Worm (Caenorhabditis elegans) whole organism, L1 larva: ENCODE measurements around the gene ceh-58.

Experiments
- fos-1 ChIP-seq: fragments of 150-350 bp; optimal IDR thresholded peaks from 2 replicates; lab custom pipeline; 2014; ENCODE audit warnings: missing biosample characterization, missing genetic modification characterization
- lin-13 ChIP-seq: fragments of 150-350 bp; optimal IDR thresholded peaks from 2 replicates; lab custom pipeline; 2014; ENCODE audit warnings: missing biosample characterization, missing genetic modification reagents, missing genetic modification characterization
- lin-35 ChIP-seq, 2 experiments: fragments of 150-350 bp; optimal IDR thresholded peaks; 2 replicates each; lab custom pipeline; 2014; ENCODE audit warnings: missing biosample characterization in 2 of 2, missing genetic modification characterization in 2 of 2, missing genetic modification reagents in 2 of 2
- lsy-2 ChIP-seq, 2 experiments: fragments of 150-350 bp; optimal IDR thresholded peaks; 2 replicates each; lab custom pipeline; 2014; ENCODE audit warnings: missing biosample characterization in 2 of 2, missing genetic modification characterization in 2 of 2
- mab-9 ChIP-seq: fragments of 200-800 bp; sonication (Bioruptor generic); IDR thresholded peaks from 2 replicates; pipeline ENCODE4 v1.3.6; 2022; ENCODE audit warnings: missing genetic modification reagents, missing genetic modification characterization, missing compliant biosample characterization
- mdl-1 ChIP-seq, 2 experiments: fragments of 150-350 bp; optimal IDR thresholded peaks; 2 replicates each; lab custom pipeline; 2014 to 2017; ENCODE audit warnings: missing biosample characterization in 2 of 2, missing genetic modification characterization in 2 of 2, inconsistent platforms in 1 of 2
- nhr-237 ChIP-seq: fragments of 150-350 bp; optimal IDR thresholded peaks from 2 replicates; lab custom pipeline; 2014; ENCODE audit warnings: missing biosample characterization, missing genetic modification characterization
- pag-3 ChIP-seq: sonication (generic microtip); optimal IDR thresholded peaks from 2 replicates; lab custom pipeline; 2017; ENCODE audit warnings: missing genetic modification characterization, mild to moderate bottlenecking, missing compliant biosample characterization, antibody characterized with exemption, borderline replicate concordance; ENCODE audit not compliant: insufficient read depth
- pqm-1 ChIP-seq: sonication (generic microtip); optimal IDR thresholded peaks from 3 replicates; lab custom pipeline; 2017; ENCODE audit warnings: missing biosample characterization, missing genetic modification characterization
- snpc-4 ChIP-seq: fragments of 150-350 bp; optimal IDR thresholded peaks from 2 replicates; lab custom pipeline; 2014; ENCODE audit warnings: missing biosample characterization, missing genetic modification characterization
- unc-62 ChIP-seq: fragments of 150-350 bp; optimal IDR thresholded peaks from 2 replicates; lab custom pipeline; 2014; ENCODE audit warnings: missing biosample characterization, missing genetic modification reagents, missing genetic modification characterization
- vab-15 ChIP-seq: sonication (generic microtip); optimal IDR thresholded peaks from 2 replicates; lab custom pipeline; 2017; ENCODE audit warnings: missing genotype, mild to moderate bottlenecking, missing genetic modification characterization, missing compliant biosample characterization

DNA sequence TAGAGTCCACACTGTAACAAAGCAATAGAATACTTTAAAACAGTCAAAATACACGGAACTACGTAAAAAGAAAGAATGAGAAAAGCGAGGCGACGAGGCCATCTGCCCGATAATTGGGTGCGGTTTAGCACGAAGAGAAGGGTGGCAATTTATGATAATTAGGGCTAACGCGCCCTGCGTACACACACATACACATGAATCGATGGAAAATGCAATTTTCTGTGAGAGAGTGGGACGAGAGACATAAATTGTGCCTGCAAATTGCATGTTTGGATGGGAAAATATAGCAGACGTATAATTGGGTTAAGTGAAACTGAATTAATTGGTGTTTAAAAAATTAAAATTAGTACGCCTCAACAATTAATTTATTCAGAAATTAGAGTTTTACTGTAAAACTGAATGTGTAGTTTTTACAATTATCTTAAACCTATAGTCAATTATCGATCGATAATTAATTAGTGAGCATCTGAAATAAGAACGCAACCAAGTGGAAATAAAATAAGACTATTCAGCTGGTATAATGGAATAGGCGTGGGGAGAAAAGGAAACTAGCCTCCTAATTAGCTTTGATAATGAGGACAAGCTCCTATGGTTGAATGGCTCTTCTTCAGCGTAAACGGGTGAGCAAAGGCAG is 4.3 kb upstream of the ceh-58 start:
- no peak for TF ChIP-seq snpc-4 (tag; lab: Kevin White, UChicago)
- TF ChIP-seq lsy-2 (tag; optimal IDR thresholded peaks at IDR 0.05; lab: Kevin White, UChicago) = peak in 1 of 2 experiments; percentile 9
- TF ChIP-seq nhr-237 = no peak
- no peak for TF ChIP-seq mdl-1 (tag; optimal IDR thresholded peaks at IDR 0.05; lab: Kevin White, UChicago)
- TF ChIP-seq lin-35 (GFP tag; optimal IDR thresholded peaks at IDR 0.05; lab: Kevin White, UChicago) = no peak
- TF ChIP-seq lin-13 (GFP tag; lab: Kevin White, UChicago) = no peak
- TF ChIP-seq unc-62 (GFP tag; lab: Kevin White, UChicago) = no peak
- no peak for TF ChIP-seq mab-9 (GFP tag; lab: Robert Waterston, UW)
- TF ChIP-seq fos-1 (tag; lab: Kevin White, UChicago) = no peak
- TF ChIP-seq vab-15 (tag; lab: Kevin White, UChicago) = no peak
- no peak for TF ChIP-seq pqm-1 (tag; lab: Kevin White, UChicago)
- no peak for TF ChIP-seq pag-3 (tag; lab: Kevin White, UChicago)
